Worm (Caenorhabditis elegans): Measurements from ENCODE around the gene CC8.3.

DNA sequence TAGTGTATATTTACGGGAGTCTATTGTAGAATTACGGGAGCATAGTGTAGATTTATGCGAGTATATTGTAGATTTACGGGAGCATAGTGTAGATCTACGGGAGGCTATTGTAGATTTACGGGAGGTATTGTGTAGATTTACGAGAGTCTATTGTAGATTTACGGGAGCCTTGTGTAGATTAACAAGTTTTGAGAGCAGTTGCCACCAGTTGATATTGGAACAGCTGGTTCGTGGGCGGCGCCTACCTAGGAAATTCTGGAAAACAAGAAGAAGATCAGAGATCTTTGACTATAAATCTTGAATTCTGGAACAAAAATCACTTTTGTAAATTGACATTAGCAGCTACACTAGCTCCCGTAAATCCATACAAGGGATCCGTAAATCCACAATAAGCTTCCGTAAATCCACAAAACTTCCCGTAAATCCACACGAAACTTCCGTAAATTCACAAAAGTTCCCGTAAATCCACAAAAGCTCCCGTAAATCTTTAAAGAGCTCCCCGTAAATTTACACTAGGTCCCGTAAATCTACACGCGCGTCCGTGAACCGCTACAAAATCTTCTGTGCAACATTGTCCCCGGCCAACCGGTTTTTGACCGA lies 10.8 kb upstream of the CC8.3 start:
- TF ChIP-seq dao-5 (tag; optimal IDR thresholded peaks at IDR 0.05) (no peak), him-1 (tag; optimal IDR thresholded peaks at IDR 0.05) (no peak), W03F9.2 (tag; optimal IDR thresholded peaks at IDR 0.05) (no peak)
